Worm (Caenorhabditis elegans): Measurements from ENCODE around the gene tceb-3.
A peak's percentile ranks its signal among the peaks of the same experiment; 100 is the strongest.

The tceb-3 gene

DNA sequence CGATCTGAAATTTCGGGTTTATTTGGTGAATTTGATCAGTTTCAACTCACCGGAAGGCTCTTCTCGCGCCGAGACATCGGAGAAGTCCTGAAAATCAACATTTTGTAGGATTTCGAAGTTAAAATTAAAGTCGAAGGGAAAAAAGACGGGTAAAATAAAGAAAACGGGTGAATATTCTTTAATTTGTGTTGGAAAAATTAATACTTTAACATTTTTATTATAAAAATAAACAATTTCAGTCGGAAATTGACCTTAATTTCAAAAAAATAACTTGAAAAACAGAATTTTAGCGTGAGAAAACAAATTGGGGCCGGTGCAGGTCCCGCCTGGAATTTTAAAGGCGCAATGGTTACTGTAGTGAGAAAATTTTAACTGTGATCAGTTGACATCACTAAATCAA lies 5.8 kb upstream of the tceb-3 start, which contains the start of gene nos-1:
nos-1 (minus strand) TSS at position 101 of the 400 bp plus-strand sequence.
- TF ChIP-seq fkh-10 (GFP tag; optimal IDR thresholded peaks at IDR 0.05) (no peak), pat-9 (tag; optimal IDR thresholded peaks at IDR 0.05) (no peak), ceh-18 (tag; optimal IDR thresholded peaks at IDR 0.05) (no peak), pros-1 (tag; optimal IDR thresholded peaks at IDR 0.05) (no peak), zip-5 (tag; optimal IDR thresholded peaks at IDR 0.05) (no peak), ceh-34 (tag; optimal IDR thresholded peaks at IDR 0.05) (no peak), ets-4 (tag; optimal IDR thresholded peaks at IDR 0.05) (no peak), ceh-24 (tag; optimal IDR thresholded peaks at IDR 0.05) (no peak), nfya-1 (tag; optimal IDR thresholded peaks at IDR 0.05) (no peak), ztf-16 (tag; optimal IDR thresholded peaks at IDR 0.05) (no peak), ceh-6 (GFP tag; optimal IDR thresholded peaks at IDR 0.05) (no peak), Y22D7AL.16 (tag; optimal IDR thresholded peaks at IDR 0.05) (no peak), pqm-1 (tag; optimal IDR thresholded peaks at IDR 0.05) (no peak), unc-42 (tag; optimal IDR thresholded peaks at IDR 0.05) (no peak), fax-1 (tag; optimal IDR thresholded peaks at IDR 0.05) (no peak), syd-9 (tag; optimal IDR thresholded peaks at IDR 0.05) (no peak), ama-1 (optimal IDR thresholded peaks at IDR 0.05) (no peak), unc-3 (GFP tag; conservative IDR thresholded peaks at IDR 0.05) (no peak), unc-3 (tag; optimal IDR thresholded peaks at IDR 0.05) (no peak), ceh-31 (tag; optimal IDR thresholded peaks at IDR 0.05) (no peak)

DNA sequence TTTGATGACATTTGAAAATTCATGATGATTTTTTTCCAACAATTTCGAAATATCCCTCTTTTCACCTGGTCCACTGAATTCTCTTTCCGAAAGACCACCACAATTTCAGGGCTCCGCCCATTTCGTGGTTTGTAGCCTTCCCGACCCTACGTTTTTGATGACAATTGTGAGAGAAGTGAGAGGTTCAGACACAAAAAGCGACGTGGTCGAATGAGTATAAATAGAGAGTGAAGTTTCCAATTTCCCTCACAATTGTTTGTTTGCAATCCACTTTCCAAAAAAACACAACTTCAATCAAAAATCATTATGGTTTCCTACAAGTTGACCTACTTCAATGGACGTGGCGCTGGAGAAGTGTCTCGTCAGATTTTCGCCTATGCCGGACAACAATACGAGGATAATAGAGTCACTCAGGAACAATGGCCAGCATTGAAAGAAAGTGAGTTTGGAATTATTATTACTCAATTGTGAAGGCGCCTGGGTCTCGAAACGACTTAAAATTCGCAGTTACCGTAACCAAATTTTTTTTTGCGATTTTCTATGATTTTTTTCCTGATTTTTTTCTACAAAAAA lies 3.0 kb upstream of the tceb-3 start, which contains the start of gene gst-5:
gst-5 (plus strand) TSS at position 246 of the 573 bp plus-strand sequence.
- no peak for TF ChIP-seq dmd-4 (tag; optimal IDR thresholded peaks at IDR 0.05; ENCODE audit: borderline replicate concordance)
- no peak for TF ChIP-seq zip-5 (tag; optimal IDR thresholded peaks at IDR 0.05)
- no peak for TF ChIP-seq T23F11.4 (GFP tag; optimal IDR thresholded peaks at IDR 0.05)
- TF ChIP-seq hlh-13 (GFP tag; optimal IDR thresholded peaks at IDR 0.05) = no peak
- TF ChIP-seq nfya-1 (tag; optimal IDR thresholded peaks at IDR 0.05) = peak; percentile 12
- TF ChIP-seq unc-86 (tag; optimal IDR thresholded peaks at IDR 0.05) = no peak
- TF ChIP-seq Y22D7AL.16 (tag; optimal IDR thresholded peaks at IDR 0.05) = no peak
- no peak for TF ChIP-seq ceh-34 (tag; optimal IDR thresholded peaks at IDR 0.05)
- TF ChIP-seq F13H6.1 (tag; optimal IDR thresholded peaks at IDR 0.05) = no peak
- TF ChIP-seq ceh-19 (GFP tag; optimal IDR thresholded peaks at IDR 0.05) = no peak
- TF ChIP-seq ceh-30 (tag; optimal IDR thresholded peaks at IDR 0.05) = no peak
- TF ChIP-seq C38D4.7 (GFP tag; optimal IDR thresholded peaks at IDR 0.05) = no peak
- TF ChIP-seq unc-55 (GFP tag; optimal IDR thresholded peaks at IDR 0.05) = peak; percentile 50
- no peak for TF ChIP-seq elt-2 (tag; optimal IDR thresholded peaks at IDR 0.05)
- no peak for TF ChIP-seq tbx-7 (tag; optimal IDR thresholded peaks at IDR 0.05)
- TF ChIP-seq pax-1 (tag; optimal IDR thresholded peaks at IDR 0.05) = no peak
- TF ChIP-seq fax-1 (tag; optimal IDR thresholded peaks at IDR 0.05) = no peak
- TF ChIP-seq hlh-6 (tag; optimal IDR thresholded peaks at IDR 0.05) = no peak
- TF ChIP-seq ama-1 (optimal IDR thresholded peaks at IDR 0.05) = no peak
- TF ChIP-seq K02D7.2 (tag; optimal IDR thresholded peaks at IDR 0.05) = no peak
- no peak for TF ChIP-seq C08G9.2 (tag; optimal IDR thresholded peaks at IDR 0.05)
- TF ChIP-seq ceh-18 (tag; optimal IDR thresholded peaks at IDR 0.05) = peak; percentile 29
- TF ChIP-seq ceh-31 (tag; optimal IDR thresholded peaks at IDR 0.05) = peak; percentile 4
- no peak for TF ChIP-seq sox-2 (GFP tag; IDR thresholded peaks at IDR 0.05)
- no peak for TF ChIP-seq mec-3 (tag; optimal IDR thresholded peaks at IDR 0.05; ENCODE audit: borderline replicate concordance)
- TF ChIP-seq fkh-6 (tag; optimal IDR thresholded peaks at IDR 0.05) = no peak
- no peak for TF ChIP-seq pqm-1 (tag; optimal IDR thresholded peaks at IDR 0.05)
- no peak for TF ChIP-seq unc-42 (tag; optimal IDR thresholded peaks at IDR 0.05)
- TF ChIP-seq dve-1 (tag; optimal IDR thresholded peaks at IDR 0.05) = peak; percentile 28

DNA sequence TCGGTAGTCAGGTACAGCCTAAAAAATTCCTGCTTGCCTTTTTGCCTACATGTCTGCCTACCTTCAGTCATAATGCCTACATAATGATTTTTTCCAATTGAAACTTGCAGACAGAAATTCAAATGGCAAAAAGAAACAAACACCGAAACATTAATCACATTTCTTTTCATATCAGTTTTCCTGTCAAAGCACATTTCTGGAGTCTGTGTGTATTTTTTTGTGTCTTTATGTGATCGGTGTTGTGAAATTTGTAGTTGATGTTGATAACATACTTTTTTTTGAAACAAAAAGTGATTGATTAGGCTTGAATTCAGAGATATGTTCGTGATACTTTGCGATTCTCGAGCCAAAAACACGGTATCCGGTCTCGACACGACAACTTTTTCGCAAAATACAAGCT lies 2.2 kb upstream of the tceb-3 start:
- TF ChIP-seq ceh-18 (tag; optimal IDR thresholded peaks at IDR 0.05) (no peak), dmd-4 (tag; optimal IDR thresholded peaks at IDR 0.05; ENCODE audit: borderline replicate concordance) (no peak), pha-4 (tag; optimal IDR thresholded peaks at IDR 0.05) (no peak), ceh-22 (tag; optimal IDR thresholded peaks at IDR 0.05) (no peak)
